Worm (Caenorhabditis elegans) whole organism, L4/young adult: ENCODE data around the gene msp-81.

Source experiments
- W03F9.2 ChIP-seq: fragments of 150-350 bp; optimal IDR thresholded peaks from 2 replicates; lab custom pipeline; 2014; ENCODE audit warnings: missing biosample characterization, missing genetic modification characterization
- dao-5 ChIP-seq: sonication (generic microtip); optimal IDR thresholded peaks from 2 replicates; lab custom pipeline; 2016; ENCODE audit warnings: missing genotype, missing genetic modification characterization, moderate library complexity, missing compliant biosample characterization
- him-1 ChIP-seq: sonication (generic microtip); optimal IDR thresholded peaks from 2 replicates; lab custom pipeline; 2016; ENCODE audit warnings: missing genotype, missing genetic modification reagents, missing genetic modification characterization, missing compliant biosample characterization

ce11 chrIV:9884257-9884656, 48.0 kb upstream of the msp-81 start, which contains the start of the genes prp-18 and mccc-1:
- TF ChIP-seq W03F9.2 (tag; lab: Kevin White, UChicago) (no peak), him-1 (tag; lab: Kevin White, UChicago) (no peak), dao-5 (tag; lab: Kevin White, UChicago) (no peak)
